Fruit fly (Drosophila melanogaster): ENCODE data around the gene foxo.

DNA sequence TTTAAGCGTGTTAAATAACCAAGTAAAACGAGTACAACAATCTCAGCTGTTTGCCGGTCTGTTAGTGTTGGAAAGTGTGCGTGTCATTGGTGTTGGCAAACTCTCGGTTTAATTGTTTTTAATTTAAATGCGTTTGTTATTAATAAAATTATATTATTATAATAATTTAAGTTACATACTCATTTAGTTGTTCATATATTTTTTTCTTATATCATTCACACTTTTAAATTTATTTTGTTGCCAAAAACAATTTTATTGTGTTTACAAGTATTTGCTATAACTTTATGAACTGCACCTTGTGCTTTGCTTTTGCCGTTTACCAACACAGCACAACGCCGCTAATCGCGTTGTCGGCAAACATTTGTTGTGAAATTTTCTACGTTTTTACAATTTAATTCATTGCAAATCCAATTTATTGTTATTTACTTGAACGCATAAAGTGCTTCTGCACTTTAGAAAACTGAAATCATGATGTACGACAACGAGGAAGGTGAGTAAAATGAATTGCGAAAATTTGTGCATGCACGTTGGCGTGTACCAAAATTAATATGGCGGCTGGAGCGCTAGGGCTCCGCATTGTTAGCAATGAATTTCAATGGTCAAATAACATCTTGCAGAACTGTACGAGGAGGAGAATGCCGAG lies 68.9 kb downstream of the foxo start, which contains the start of the genes 140up and Polr2B:
- no peak for TF ChIP-seq psq (optimal IDR thresholded peaks at IDR 0.05)
- no peak for TF ChIP-seq CG8478 (optimal IDR thresholded peaks at IDR 0.05)
- no peak for TF ChIP-seq pan (optimal IDR thresholded peaks at IDR 0.05)
